Fruit fly (Drosophila melanogaster) whole organism, embryonic: ENCODE results near the gene D.

Source experiments
- Antp ChIP-seq: fragments of 200-800 bp; sonication (Bioruptor generic); optimal IDR thresholded peaks from 3 replicates; lab custom pipeline; 2016; ENCODE audit warnings: missing biosample characterization, missing genetic modification characterization
- Atf-2 ChIP-seq: fragments of 200-800 bp; sonication (Bioruptor generic); optimal IDR thresholded peaks from 2 replicates; lab custom pipeline; 2016; ENCODE audit warnings: missing biosample characterization, missing genetic modification characterization
- Atf3 ChIP-seq: fragments of 200-800 bp; sonication (Bioruptor generic); optimal IDR thresholded peaks from 3 replicates; lab custom pipeline; 2016; ENCODE audit warnings: missing biosample characterization, missing genetic modification characterization
- BEAF-32 ChIP-seq: fragments of 200-800 bp; sonication (Bioruptor generic); optimal IDR thresholded peaks from 3 replicates; lab custom pipeline; 2017; ENCODE audit warnings: missing biosample characterization, missing genetic modification characterization, mild to moderate bottlenecking, moderate library complexity, missing genetic modification reagents
- Bgb ChIP-seq: fragments of 200-800 bp; sonication (Bioruptor generic); IDR thresholded peaks from 2 replicates; pipeline ENCODE4 v1.3.6; 2022; ENCODE audit warnings: missing biosample characterization, missing genetic modification characterization; ENCODE audit not compliant: partially characterized antibody
- CG1024 ChIP-seq: fragments of 200-800 bp; sonication (Bioruptor generic); IDR thresholded peaks from 2 replicates; pipeline ENCODE4 v1.3.6; 2022; ENCODE audit warnings: missing biosample characterization, missing genetic modification characterization
- CG10431 ChIP-seq: fragments of 200-800 bp; sonication (Bioruptor generic); optimal IDR thresholded peaks from 3 replicates; lab custom pipeline; 2018; ENCODE audit warnings: missing biosample characterization, mild to moderate bottlenecking, missing genetic modification characterization
- CG13624 ChIP-seq: fragments of 200-800 bp; sonication (Bioruptor generic); optimal IDR thresholded peaks from 2 replicates; lab custom pipeline; 2016; ENCODE audit warnings: missing biosample characterization, missing genetic modification characterization
- CG14014 ChIP-seq: fragments of 200-800 bp; sonication (Bioruptor generic); IDR thresholded peaks from 2 replicates; pipeline ENCODE4 v1.3.6; 2022; ENCODE audit warnings: missing biosample characterization, missing genetic modification characterization
- CG15073 ChIP-seq: fragments of 200-800 bp; sonication (Bioruptor generic); optimal IDR thresholded peaks from 2 replicates; lab custom pipeline; 2016; ENCODE audit warnings: missing biosample characterization, missing genetic modification characterization
- CG17186 ChIP-seq: fragments of 200-800 bp; sonication (Bioruptor generic); optimal IDR thresholded peaks from 3 replicates; lab custom pipeline; 2017; ENCODE audit warnings: missing biosample characterization, missing genetic modification reagents, missing genetic modification characterization
- CG1792 ChIP-seq: fragments of 200-800 bp; sonication (Bioruptor generic); optimal IDR thresholded peaks from 2 replicates; lab custom pipeline; 2016; ENCODE audit warnings: missing biosample characterization, missing genetic modification characterization
- CG2120 ChIP-seq: fragments of 200-800 bp; sonication (Bioruptor generic); optimal IDR thresholded peaks from 3 replicates; lab custom pipeline; 2016; ENCODE audit warnings: missing biosample characterization, missing genetic modification characterization
- CG32767 ChIP-seq: fragments of 200-800 bp; sonication (Bioruptor generic); IDR thresholded peaks from 2 replicates; pipeline ENCODE4 v1.3.6; 2022; ENCODE audit warnings: missing biosample characterization, missing genetic modification characterization
- CG3995 ChIP-seq: fragments of 200-800 bp; sonication (Bioruptor generic); optimal IDR thresholded peaks from 3 replicates; lab custom pipeline; 2016; ENCODE audit warnings: missing biosample characterization, missing genetic modification characterization
- CG4854 ChIP-seq: fragments of 200-800 bp; sonication (Bioruptor generic); optimal IDR thresholded peaks from 2 replicates; lab custom pipeline; 2016; ENCODE audit warnings: missing biosample characterization, missing genetic modification characterization, inconsistent platforms
- CG5180 ChIP-seq: fragments of 200-800 bp; sonication (Bioruptor generic); optimal IDR thresholded peaks from 3 replicates; lab custom pipeline; 2017; ENCODE audit warnings: missing biosample characterization, missing genetic modification characterization, mild to moderate bottlenecking, moderate library complexity, missing genetic modification reagents
- CG7271 ChIP-seq: fragments of 200-800 bp; sonication (Bioruptor generic); optimal IDR thresholded peaks from 2 replicates; lab custom pipeline; 2018; ENCODE audit warnings: missing biosample characterization, mild to moderate bottlenecking, missing genetic modification characterization, moderate library complexity
- CG7357 ChIP-seq: fragments of 200-800 bp; sonication (Bioruptor generic); IDR thresholded peaks from 3 replicates; pipeline ENCODE4 v1.3.6; 2022; ENCODE audit warnings: missing biosample characterization, missing genetic modification characterization
- CG7839 ChIP-seq: fragments of 200-800 bp; sonication (Bioruptor generic); optimal IDR thresholded peaks from 3 replicates; lab custom pipeline; 2018; ENCODE audit warnings: missing biosample characterization, mild to moderate bottlenecking, missing genetic modification characterization, moderate library complexity
- CG7963 ChIP-seq: fragments of 200-800 bp; sonication (Bioruptor generic); IDR thresholded peaks from 3 replicates; pipeline ENCODE4 v1.3.6; 2022; ENCODE audit warnings: missing biosample characterization, missing genetic modification characterization; ENCODE audit not compliant: partially characterized antibody
- CG8089 ChIP-seq: fragments of 200-800 bp; sonication (Bioruptor generic); optimal IDR thresholded peaks from 3 replicates; lab custom pipeline; 2016; ENCODE audit warnings: missing biosample characterization, missing genetic modification characterization
- CG8281 ChIP-seq: fragments of 200-800 bp; sonication (Bioruptor generic); optimal IDR thresholded peaks from 2 replicates; lab custom pipeline; 2018; ENCODE audit warnings: missing biosample characterization, mild to moderate bottlenecking, missing genetic modification characterization, moderate library complexity
- Camta ChIP-seq: fragments of 200-800 bp; sonication (Bioruptor generic); optimal IDR thresholded peaks from 2 replicates; lab custom pipeline; 2016; ENCODE audit warnings: missing biosample characterization, missing genetic modification characterization
- CoRest ChIP-seq: fragments of 200-800 bp; sonication (Bioruptor generic); optimal IDR thresholded peaks from 3 replicates; lab custom pipeline; 2018; ENCODE audit warnings: missing biosample characterization, mild to moderate bottlenecking, missing genetic modification characterization, moderate library complexity
- Dip3 ChIP-seq: fragments of 200-800 bp; sonication (Bioruptor generic); optimal IDR thresholded peaks from 3 replicates; lab custom pipeline; 2016; ENCODE audit warnings: missing biosample characterization, missing genetic modification characterization
- Ets65A ChIP-seq: fragments of 200-800 bp; sonication (Bioruptor generic); peaks from one replicate; lab custom pipeline; 2016; ENCODE audit warnings: missing biosample characterization, missing genetic modification characterization
- Gsc ChIP-seq: fragments of 200-800 bp; sonication (Bioruptor generic); IDR thresholded peaks from 2 replicates; pipeline ENCODE4 v1.3.6; 2022; ENCODE audit warnings: missing biosample characterization, missing genetic modification characterization
- HLH4C ChIP-seq: fragments of 200-800 bp; sonication (Bioruptor generic); IDR thresholded peaks from 3 replicates; pipeline ENCODE4 v1.3.6; 2022; ENCODE audit warnings: missing biosample characterization, missing genetic modification characterization; ENCODE audit not compliant: partially characterized antibody
- PHDP ChIP-seq: fragments of 200-800 bp; sonication (Bioruptor generic); optimal IDR thresholded peaks from 3 replicates; lab custom pipeline; 2018; ENCODE audit warnings: missing biosample characterization, mild to moderate bottlenecking, missing genetic modification characterization, moderate library complexity
- Sry-δ ChIP-seq: fragments of 200-800 bp; sonication (Bioruptor generic); optimal IDR thresholded peaks from 2 replicates; lab custom pipeline; 2016; ENCODE audit warnings: missing biosample characterization, missing genetic modification characterization
- ac ChIP-seq: fragments of 200-800 bp; sonication (Bioruptor generic); optimal IDR thresholded peaks from 3 replicates; lab custom pipeline; 2017; ENCODE audit warnings: missing biosample characterization, mild to moderate bottlenecking, missing genetic modification characterization
- az2 ChIP-seq: fragments of 200-800 bp; sonication (Bioruptor generic); optimal IDR thresholded peaks from 3 replicates; lab custom pipeline; 2016; ENCODE audit warnings: missing biosample characterization, missing genetic modification characterization
- cas ChIP-seq: fragments of 200-800 bp; sonication (Bioruptor generic); IDR thresholded peaks from 2 replicates; pipeline ENCODE4 v1.3.6; 2022; ENCODE audit warnings: missing biosample characterization, missing genetic modification characterization
- caup ChIP-seq: fragments of 200-800 bp; sonication (Bioruptor generic); optimal IDR thresholded peaks from 3 replicates; lab custom pipeline; 2017; ENCODE audit warnings: missing biosample characterization, mild to moderate bottlenecking, missing genetic modification characterization, moderate library complexity; ENCODE audit not compliant: severe bottlenecking
- corto ChIP-seq: fragments of 200-800 bp; sonication (Bioruptor generic); optimal IDR thresholded peaks from 2 replicates; lab custom pipeline; 2016; ENCODE audit warnings: missing biosample characterization, mild to moderate bottlenecking, missing genetic modification characterization, moderate library complexity
- dpn ChIP-seq, 2 experiments: fragments of 200-800 bp; sonication (Bioruptor generic); optimal IDR thresholded peaks; 3 replicates each; lab custom pipeline; 2016; ENCODE audit warnings: missing biosample characterization in 2 of 2, missing genetic modification characterization in 2 of 2
- grn ChIP-seq: fragments of 200-800 bp; sonication (Bioruptor generic); optimal IDR thresholded peaks from 3 replicates; lab custom pipeline; 2017; ENCODE audit warnings: missing biosample characterization, missing genetic modification characterization
- gsb-n ChIP-seq: fragments of 200-800 bp; sonication (Bioruptor generic); optimal IDR thresholded peaks from 3 replicates; lab custom pipeline; 2018; ENCODE audit warnings: missing biosample characterization, mild to moderate bottlenecking, missing genetic modification characterization
- lab ChIP-seq: fragments of 200-800 bp; sonication (Bioruptor generic); optimal IDR thresholded peaks from 3 replicates; lab custom pipeline; 2017; ENCODE audit warnings: missing biosample characterization, missing genetic modification characterization, mild to moderate bottlenecking, moderate library complexity, missing genetic modification reagents
- lbe ChIP-seq: fragments of 200-800 bp; sonication (Bioruptor generic); optimal IDR thresholded peaks from 2 replicates; lab custom pipeline; 2016; ENCODE audit warnings: missing biosample characterization, mild to moderate bottlenecking, missing genetic modification characterization
- lmd ChIP-seq: fragments of 200-800 bp; sonication (Bioruptor generic); IDR thresholded peaks from 2 replicates; pipeline ENCODE4 v1.3.6; 2022; ENCODE audit warnings: missing biosample characterization, missing genetic modification characterization
- mam ChIP-seq: fragments of 200-800 bp; sonication (Bioruptor generic); optimal IDR thresholded peaks from 3 replicates; lab custom pipeline; 2016; ENCODE audit warnings: missing biosample characterization, missing genetic modification characterization
- pum ChIP-seq: fragments of 200-800 bp; sonication (Bioruptor generic); optimal IDR thresholded peaks from 2 replicates; lab custom pipeline; 2016; ENCODE audit warnings: missing biosample characterization, missing genetic modification characterization
- pzg ChIP-seq: fragments of 200-800 bp; sonication (Bioruptor generic); optimal IDR thresholded peaks from 3 replicates; lab custom pipeline; 2018; ENCODE audit warnings: missing biosample characterization, mild to moderate bottlenecking, missing genetic modification characterization, moderate library complexity
- ranshi ChIP-seq: fragments of 200-800 bp; sonication (Bioruptor generic); IDR thresholded peaks from 2 replicates; pipeline ENCODE4 v1.3.6; 2022; ENCODE audit warnings: missing biosample characterization, missing genetic modification characterization
- row ChIP-seq: fragments of 200-800 bp; sonication (Bioruptor generic); IDR thresholded peaks from 3 replicates; pipeline ENCODE4 v1.3.6; 2022; ENCODE audit warnings: missing biosample characterization, missing genetic modification characterization
- ssp ChIP-seq: fragments of 200-800 bp; sonication (Bioruptor generic); IDR thresholded peaks from 2 replicates; pipeline ENCODE4 v1.3.6; 2022; ENCODE audit warnings: missing biosample characterization, missing genetic modification characterization
- stwl ChIP-seq: fragments of 200-800 bp; sonication (Bioruptor generic); optimal IDR thresholded peaks from 3 replicates; lab custom pipeline; 2018; ENCODE audit warnings: missing biosample characterization, mild to moderate bottlenecking, missing genetic modification characterization, moderate library complexity
- usp ChIP-seq: fragments of >200 bp; optimal IDR thresholded peaks from 2 replicates; lab custom pipeline; 2017; ENCODE audit warnings: missing biosample characterization, missing genetic modification characterization
- zen2 ChIP-seq: fragments of 200-800 bp; sonication (Bioruptor generic); IDR thresholded peaks from 3 replicates; pipeline ENCODE4 v1.3.6; 2022; ENCODE audit warnings: missing biosample characterization, missing genetic modification characterization; ENCODE audit not compliant: partially characterized antibody

The D gene

dm6 chr3L:14174197-14174596 is 4.2 kb downstream of the D start (continued):
- TF ChIP-seq CG1792 (GFP tag; lab: Kevin White, UChicago) (no peak), caup (GFP tag; lab: Kevin White, UChicago) (peak; percentile 87), PHDP (peak; percentile 83), CG14014 (GFP tag; lab: Robert Waterston, UW) (peak; percentile 74; the same call in 1 of the 2 replicates), CG5180 (GFP tag; lab: Kevin White, UChicago) (peak; percentile 63), CG13624 (no peak), Antp (no peak), Atf3 (GFP tag; lab: Kevin White, UChicago) (peak; percentile 12), CG7963 (GFP tag; lab: Robert Waterston, UW) (no peak), CG3995 (GFP tag; lab: Kevin White, UChicago) (no peak), cas (GFP tag; lab: Robert Waterston, UW) (no peak), lab (GFP tag; lab: Kevin White, UChicago) (peak; percentile 90), CG15073 (no peak), Dip3 (GFP tag; lab: Kevin White, UChicago) (no peak), usp (GFP tag; lab: Kevin White, UChicago) (no peak), lbe (GFP tag; lab: Kevin White, UChicago) (no peak), CG17186 (GFP tag; lab: Kevin White, UChicago) (no peak), CG7271 (tag; lab: Kevin White, UChicago) (no peak), CG2120 (peak; percentile 52), Camta (peak; percentile 15), stwl (tag; lab: Kevin White, UChicago) (no peak), gsb-n (tag; lab: Kevin White, UChicago) (peak; percentile 68), CoRest (peak; percentile 70), ssp (GFP tag; lab: Robert Waterston, UW) (no peak), BEAF-32 (GFP tag; lab: Kevin White, UChicago) (no peak), lmd (GFP tag; lab: Robert Waterston, UW) (no peak), pum (GFP tag; lab: Kevin White, UChicago) (no peak), Sry-δ (GFP tag; lab: Kevin White, UChicago) (no peak), CG1024 (peak; percentile 47; the same call in 1 of the 2 replicates), mam (GFP tag; lab: Kevin White, UChicago) (no peak), ac (GFP tag; lab: Kevin White, UChicago) (peak; percentile 63), Atf-2 (GFP tag; lab: Kevin White, UChicago) (peak; percentile 23), CG32767 (GFP tag; lab: Robert Waterston, UW) (no peak), dpn (GFP tag; optimal IDR thresholded peaks at IDR 0.05; lab: Kevin White, UChicago) (peak in 1 of 2 experiments; percentile 44), row (GFP tag; lab: Robert Waterston, UW) (no peak), CG7357 (no peak), CG8089 (GFP tag; lab: Kevin White, UChicago) (peak; percentile 32), Ets65A (no peak), HLH4C (no peak), Bgb (GFP tag; lab: Robert Waterston, UW) (no peak), CG10431 (GFP tag; lab: Kevin White, UChicago) (peak; percentile 72), Gsc (no peak), grn (GFP tag; lab: Kevin White, UChicago) (no peak), pzg (GFP tag; lab: Kevin White, UChicago) (no peak), zen2 (GFP tag; lab: Robert Waterston, UW) (no peak), CG8281 (tag; lab: Kevin White, UChicago) (peak; percentile 53), ranshi (GFP tag; lab: Robert Waterston, UW) (peak; percentile 50; the same call in 1 of the 2 replicates), CG4854 (GFP tag; lab: Kevin White, UChicago) (peak; percentile 52), az2 (GFP tag; lab: Kevin White, UChicago) (no peak), CG7839 (tag; lab: Kevin White, UChicago) (peak; percentile 63), corto (GFP tag; lab: Kevin White, UChicago) (no peak)
